Worm (Caenorhabditis elegans): ENCODE data around the gene Y45F3A.9.

The Y45F3A.9 gene

ce11 chrIII:10621208-10621607 is 26.2 kb upstream of the Y45F3A.9 start, which contains the start of the genes lron-10 and hpr-9 (continued):
- no peak for TF ChIP-seq ceh-24 (tag; optimal IDR thresholded peaks at IDR 0.05)
- TF ChIP-seq hlh-13 (GFP tag; optimal IDR thresholded peaks at IDR 0.05): no peak
- TF ChIP-seq sox-2 (GFP tag; IDR thresholded peaks at IDR 0.05): no peak
- no peak for TF ChIP-seq unc-42 (tag; optimal IDR thresholded peaks at IDR 0.05)
- TF ChIP-seq ahr-1 (tag; optimal IDR thresholded peaks at IDR 0.05): no peak
- no peak for TF ChIP-seq syd-9 (tag; optimal IDR thresholded peaks at IDR 0.05)
- no peak for TF ChIP-seq odd-2 (tag; optimal IDR thresholded peaks at IDR 0.05)
- TF ChIP-seq ceh-48 (tag; optimal IDR thresholded peaks at IDR 0.05): no peak
- no peak for TF ChIP-seq unc-55 (GFP tag; optimal IDR thresholded peaks at IDR 0.05)
- TF ChIP-seq F13H6.1 (tag; optimal IDR thresholded peaks at IDR 0.05): peak; percentile 57
- TF ChIP-seq fax-1 (tag; optimal IDR thresholded peaks at IDR 0.05): peak; percentile 33
- no peak for TF ChIP-seq pha-4 (tag; optimal IDR thresholded peaks at IDR 0.05)
- TF ChIP-seq ets-4 (tag; optimal IDR thresholded peaks at IDR 0.05): peak; percentile 82
- TF ChIP-seq Y22D7AL.16 (tag; optimal IDR thresholded peaks at IDR 0.05): no peak
- TF ChIP-seq gmeb-2 (tag; optimal IDR thresholded peaks at IDR 0.05): no peak
- TF ChIP-seq hlh-8 (tag; optimal IDR thresholded peaks at IDR 0.05): peak; percentile 10

- TF ChIP-seq nhr-11 (tag; optimal IDR thresholded peaks at IDR 0.05) (no peak), unc-86 (tag; optimal IDR thresholded peaks at IDR 0.05) (no peak), fkh-6 (tag; optimal IDR thresholded peaks at IDR 0.05) (no peak), C38D4.7 (GFP tag; optimal IDR thresholded peaks at IDR 0.05) (no peak), hlh-30 (tag; optimal IDR thresholded peaks at IDR 0.05; ENCODE audit: insufficient read depth) (no peak), mec-3 (tag; optimal IDR thresholded peaks at IDR 0.05; ENCODE audit: borderline replicate concordance) (no peak), pax-1 (tag; optimal IDR thresholded peaks at IDR 0.05) (no peak), unc-55 (GFP tag; optimal IDR thresholded peaks at IDR 0.05) (no peak), K02D7.2 (tag; optimal IDR thresholded peaks at IDR 0.05) (no peak), ttx-3 (tag; optimal IDR thresholded peaks at IDR 0.05) (no peak), elt-2 (tag; optimal IDR thresholded peaks at IDR 0.05) (no peak), ceh-14 (tag; optimal IDR thresholded peaks at IDR 0.05) (no peak), madf-2 (tag; optimal IDR thresholded peaks at IDR 0.05) (no peak), pha-2 (tag; optimal IDR thresholded peaks at IDR 0.05) (no peak), Y22D7AL.16 (tag; optimal IDR thresholded peaks at IDR 0.05) (no peak), sox-4 (tag; optimal IDR thresholded peaks at IDR 0.05) (no peak), ceh-19 (GFP tag; optimal IDR thresholded peaks at IDR 0.05) (no peak), tbx-2 (tag; optimal IDR thresholded peaks at IDR 0.05) (no peak), C08G9.2 (tag; optimal IDR thresholded peaks at IDR 0.05) (no peak)
These were observed 20.2 kb upstream of the Y45F3A.9 start, which contains the start of gene mrpl-22 for ce11 chrIII:10615166-10615565. Gene mrpl-22, plus strand, starts transcription at chrIII:10615466.

ce11 chrIII:10612333-10612732 is 17.4 kb upstream of the Y45F3A.9 start, which contains the start of gene Y39A1A.24:
Gene Y39A1A.24, plus strand, starts transcription at chrIII:10612633.
- no peak for TF ChIP-seq hlh-13 (GFP tag; optimal IDR thresholded peaks at IDR 0.05)
- no peak for TF ChIP-seq nhr-11 (tag; optimal IDR thresholded peaks at IDR 0.05)
- TF ChIP-seq elt-4 (tag; optimal IDR thresholded peaks at IDR 0.05): no peak
- no peak for TF ChIP-seq unc-55 (GFP tag; optimal IDR thresholded peaks at IDR 0.05)
- no peak for TF ChIP-seq hlh-15 (tag; optimal IDR thresholded peaks at IDR 0.05)
- TF ChIP-seq nfya-1 (tag; optimal IDR thresholded peaks at IDR 0.05): no peak
- TF ChIP-seq unc-86 (tag; optimal IDR thresholded peaks at IDR 0.05): no peak
- TF ChIP-seq sdc-2 (tag; optimal IDR thresholded peaks at IDR 0.05): no peak
- TF ChIP-seq dve-1 (tag; optimal IDR thresholded peaks at IDR 0.05): no peak

- no peak for TF ChIP-seq hlh-13 (GFP tag; optimal IDR thresholded peaks at IDR 0.05)
- TF ChIP-seq ceh-45 (GFP tag; IDR thresholded peaks at IDR 0.05): no peak
- no peak for TF ChIP-seq fkh-6 (tag; optimal IDR thresholded peaks at IDR 0.05)
These were observed 13.2 kb upstream of the Y45F3A.9 start for ce11 chrIII:10608161-10608560.

Data from whole organism, late embryonic.